Fruit fly (Drosophila melanogaster): ENCODE data around the gene MED11.

Gene MED11

dm6 chr3L:18765657-18766592 is 20.3 kb downstream of the MED11 start (continued):
- TF ChIP-seq mld (GFP tag; IDR thresholded peaks at IDR 0.05; ENCODE audit: partially characterized antibody): no peak
- TF ChIP-seq D19B (GFP tag; optimal IDR thresholded peaks at IDR 0.05): no peak
- TF ChIP-seq salm (tag; optimal IDR thresholded peaks at IDR 0.05): no peak
- no peak for TF ChIP-seq CG15514 (GFP tag; optimal IDR thresholded peaks at IDR 0.05)
- TF ChIP-seq HHEX (GFP tag; optimal IDR thresholded peaks at IDR 0.05): no peak
- TF ChIP-seq CG7786 (GFP tag; optimal IDR thresholded peaks at IDR 0.05): no peak
- TF ChIP-seq D19A (tag; optimal IDR thresholded peaks at IDR 0.05): no peak
- TF ChIP-seq CG3281 (GFP tag; optimal IDR thresholded peaks at IDR 0.05): no peak
- no peak for TF ChIP-seq inv (GFP tag; IDR thresholded peaks at IDR 0.05; ENCODE audit: partially characterized antibody)
- no peak for TF ChIP-seq Gsc (GFP tag; IDR thresholded peaks at IDR 0.05)
- no peak for TF ChIP-seq CG9797 (GFP tag; optimal IDR thresholded peaks at IDR 0.05)
- peak; percentile 20 for TF ChIP-seq CG14710 (tag; optimal IDR thresholded peaks at IDR 0.05)
- TF ChIP-seq CG12104 (GFP tag; optimal IDR thresholded peaks at IDR 0.05): no peak
- no peak for TF ChIP-seq grau (tag; optimal IDR thresholded peaks at IDR 0.05)
- TF ChIP-seq sd (tag; optimal IDR thresholded peaks at IDR 0.05): peak; percentile 33
- TF ChIP-seq CG14050 (GFP tag; IDR thresholded peaks at IDR 0.05): no peak
- no peak for TF ChIP-seq jing (GFP tag; optimal IDR thresholded peaks at IDR 0.05)
- no peak for TF ChIP-seq CG4820 (GFP tag; optimal IDR thresholded peaks at IDR 0.05)
- 0 out of 2 replicates have a peak, but pooled peaks have one; percentile 33 for TF ChIP-seq CG17328 (GFP tag; IDR thresholded peaks at IDR 0.05)
- TF ChIP-seq maf-S (GFP tag; optimal IDR thresholded peaks at IDR 0.05): no peak
- peak; percentile 18; the same call in 1 of the 2 replicates for TF ChIP-seq Bgb (GFP tag; IDR thresholded peaks at IDR 0.05; ENCODE audit: partially characterized antibody)
- peak; percentile 4 for TF ChIP-seq run (tag; optimal IDR thresholded peaks at IDR 0.05)
- no peak for TF ChIP-seq CG3726 (GFP tag; IDR thresholded peaks at IDR 0.05)
- TF ChIP-seq bbx (GFP tag; IDR thresholded peaks at IDR 0.05; ENCODE audit: partially characterized antibody): peak; percentile 32; the same call in 1 of the 2 replicates
- TF ChIP-seq nmo (GFP tag; optimal IDR thresholded peaks at IDR 0.05): no peak
- TF ChIP-seq CG4404 (GFP tag; IDR thresholded peaks at IDR 0.05): no peak
- peak; percentile 80 for TF ChIP-seq yki (optimal IDR thresholded peaks at IDR 0.05)
- TF ChIP-seq CG17186 (GFP tag; optimal IDR thresholded peaks at IDR 0.05): no peak
- TF ChIP-seq CG12219 (GFP tag; optimal IDR thresholded peaks at IDR 0.05): no peak
- TF ChIP-seq Asciz (GFP tag; optimal IDR thresholded peaks at IDR 0.05): peak; percentile 2
- no peak for TF ChIP-seq Dll (GFP tag; IDR thresholded peaks at IDR 0.05; ENCODE audit: partially characterized antibody)
- no peak for TF ChIP-seq B-H1 (GFP tag; IDR thresholded peaks at IDR 0.05)
- no peak for TF ChIP-seq nerfin-1 (tag; optimal IDR thresholded peaks at IDR 0.05)
- TF ChIP-seq Stat92E (GFP tag; optimal IDR thresholded peaks at IDR 0.05): no peak
- no peak for TF ChIP-seq CG7271 (tag; optimal IDR thresholded peaks at IDR 0.05)
- TF ChIP-seq CG14965 (GFP tag; optimal IDR thresholded peaks at IDR 0.05; ENCODE audit: borderline replicate concordance): no peak
- no peak for TF ChIP-seq ato (GFP tag; IDR thresholded peaks at IDR 0.05; ENCODE audit: partially characterized antibody)
- no peak for TF ChIP-seq dysf (GFP tag; IDR thresholded peaks at IDR 0.05)
- TF ChIP-seq exex (tag; optimal IDR thresholded peaks at IDR 0.05): no peak
- no peak for TF ChIP-seq CG13624 (GFP tag; optimal IDR thresholded peaks at IDR 0.05)
- TF ChIP-seq Blimp-1 (GFP tag; optimal IDR thresholded peaks at IDR 0.05): peak; percentile 100
- TF ChIP-seq stc (GFP tag; IDR thresholded peaks at IDR 0.05): 0 out of 2 replicates have a peak, but pooled peaks have one; percentile 53
- no peak for TF ChIP-seq pnt (GFP tag; optimal IDR thresholded peaks at IDR 0.05)
- TF ChIP-seq tio (GFP tag; optimal IDR thresholded peaks at IDR 0.05): peak; percentile 16
- TF ChIP-seq Drgx (GFP tag; IDR thresholded peaks at IDR 0.05): peak; percentile 69; the same call in 1 of the 2 replicates
- no peak for TF ChIP-seq Lim3 (GFP tag; IDR thresholded peaks at IDR 0.05)
- TF ChIP-seq Fer3 (tag; optimal IDR thresholded peaks at IDR 0.05): no peak
- TF ChIP-seq CG3163 (GFP tag; optimal IDR thresholded peaks at IDR 0.05): peak; percentile 7
